Fruit fly (Drosophila melanogaster) whole organism, embryonic: ENCODE measurements around the gene CG15044.

Source experiments
- ATbp ChIP-seq: fragments of 200-800 bp; sonication (Bioruptor generic); optimal IDR thresholded peaks from 2 replicates; lab custom pipeline; 2017; ENCODE audit warnings: missing biosample characterization, mild to moderate bottlenecking, missing genetic modification characterization, missing genetic modification reagents
- CG10462 ChIP-seq: fragments of 200-800 bp; sonication (Bioruptor generic); optimal IDR thresholded peaks from 2 replicates; lab custom pipeline; 2016; ENCODE audit warnings: missing biosample characterization, missing genetic modification characterization
- CG11093 ChIP-seq: fragments of 200-800 bp; sonication (Bioruptor generic); IDR thresholded peaks from 3 replicates; pipeline ENCODE4 v1.3.6; 2022; ENCODE audit warnings: missing biosample characterization, missing genetic modification characterization
- CG11247 ChIP-seq: fragments of 200-800 bp; sonication (Bioruptor generic); IDR thresholded peaks from 2 replicates; pipeline ENCODE4 v1.3.6; 2022; ENCODE audit warnings: missing biosample characterization, missing genetic modification characterization
- CG12071 ChIP-seq: fragments of 200-800 bp; sonication (Bioruptor generic); optimal IDR thresholded peaks from 3 replicates; lab custom pipeline; 2018; ENCODE audit warnings: missing biosample characterization, mild to moderate bottlenecking, missing genetic modification characterization
- CG12219 ChIP-seq: fragments of 200-800 bp; sonication (Bioruptor generic); optimal IDR thresholded peaks from 3 replicates; lab custom pipeline; 2018; ENCODE audit warnings: missing biosample characterization, mild to moderate bottlenecking, missing genetic modification characterization
- CG12744 ChIP-seq: fragments of 200-800 bp; sonication (Bioruptor generic); optimal IDR thresholded peaks from 2 replicates; lab custom pipeline; 2016; ENCODE audit warnings: missing biosample characterization, missing genetic modification characterization
- CG2678 ChIP-seq: fragments of 200-800 bp; sonication (Bioruptor generic); optimal IDR thresholded peaks from 3 replicates; lab custom pipeline; 2019; ENCODE audit warnings: missing biosample characterization, mild to moderate bottlenecking, missing genetic modification characterization, moderate library complexity
- CG2889 ChIP-seq: fragments of 200-800 bp; sonication (Bioruptor generic); IDR thresholded peaks from 3 replicates; pipeline ENCODE4 v1.3.6; 2022; ENCODE audit warnings: missing biosample characterization, missing genetic modification characterization
- CG4360 ChIP-seq: fragments of 200-800 bp; sonication (Bioruptor generic); IDR thresholded peaks from 2 replicates; pipeline ENCODE4 v1.3.6; 2022; ENCODE audit warnings: missing biosample characterization, missing genetic modification characterization
- CG5245 ChIP-seq: fragments of 200-800 bp; sonication (Bioruptor generic); optimal IDR thresholded peaks from 3 replicates; lab custom pipeline; 2016; ENCODE audit warnings: missing biosample characterization, missing genetic modification characterization
- CG6175 ChIP-seq: fragments of 200-800 bp; sonication (Bioruptor generic); IDR thresholded peaks from 3 replicates; pipeline ENCODE4 v1.3.6; 2022; ENCODE audit warnings: missing biosample characterization, missing genetic modification characterization
- CG6254 ChIP-seq: fragments of 200-800 bp; sonication (Bioruptor generic); optimal IDR thresholded peaks from 3 replicates; lab custom pipeline; 2017; ENCODE audit warnings: mild to moderate bottlenecking, missing biosample characterization, missing genetic modification reagents, missing genetic modification characterization
- CG6791 ChIP-seq: fragments of 200-800 bp; sonication (Bioruptor generic); IDR thresholded peaks from 3 replicates; pipeline ENCODE4 v1.3.6; 2022; ENCODE audit warnings: missing biosample characterization, missing genetic modification characterization; ENCODE audit not compliant: partially characterized antibody
- CG6813 ChIP-seq: fragments of 200-800 bp; sonication (Bioruptor generic); optimal IDR thresholded peaks from 2 replicates; lab custom pipeline; 2017; ENCODE audit warnings: missing biosample characterization, missing genetic modification characterization, mild to moderate bottlenecking, moderate library complexity, missing genetic modification reagents
- D ChIP-seq, 2 experiments: fragments of 200-800 bp in 1 of 2; fragments of >200 bp in 1 of 2; sonication (Bioruptor generic) in 1 of 2; optimal IDR thresholded peaks; 2 replicates in 1 of 2; 3 replicates in 1 of 2; lab custom pipeline; 2017; ENCODE audit warnings: mild to moderate bottlenecking in 1 of 2, missing biosample characterization in 1 of 2, missing genetic modification characterization in 1 of 2, missing genetic modification reagents in 1 of 2
- Dbx ChIP-seq: fragments of 200-800 bp; sonication (Bioruptor generic); IDR thresholded peaks from 3 replicates; pipeline ENCODE4 v1.3.6; 2022; ENCODE audit warnings: missing biosample characterization, missing genetic modification characterization
- ERR ChIP-seq: fragments of 200-800 bp; sonication (Bioruptor generic); optimal IDR thresholded peaks from 2 replicates; lab custom pipeline; 2016; ENCODE audit warnings: missing biosample characterization, missing genetic modification characterization
- Fer3 ChIP-seq: fragments of 200-800 bp; sonication (Bioruptor generic); optimal IDR thresholded peaks from 2 replicates; lab custom pipeline; 2018; ENCODE audit warnings: missing biosample characterization, mild to moderate bottlenecking, missing genetic modification characterization, moderate library complexity
- Gsc ChIP-seq: fragments of 200-800 bp; sonication (Bioruptor generic); IDR thresholded peaks from 2 replicates; pipeline ENCODE4 v1.3.6; 2022; ENCODE audit warnings: missing biosample characterization, missing genetic modification characterization
- H2.0 ChIP-seq: fragments of 200-800 bp; sonication (Bioruptor generic); IDR thresholded peaks from 2 replicates; pipeline ENCODE4 v1.3.6; 2022; ENCODE audit warnings: missing biosample characterization, missing genetic modification characterization
- HmgZ ChIP-seq: fragments of 200-800 bp; sonication (Bioruptor generic); optimal IDR thresholded peaks from 2 replicates; lab custom pipeline; 2018; ENCODE audit warnings: missing biosample characterization, mild to moderate bottlenecking, missing genetic modification characterization
- Hr51 ChIP-seq, 2 experiments: fragments of 200-800 bp; sonication (Bioruptor generic); optimal IDR thresholded peaks; 2 replicates in 1 of 2; 3 replicates in 1 of 2; lab custom pipeline; 2016 to 2018; ENCODE audit warnings: missing biosample characterization in 2 of 2, missing genetic modification characterization in 2 of 2, mild to moderate bottlenecking in 1 of 2, moderate library complexity in 1 of 2
- Myb ChIP-seq: fragments of 200-800 bp; sonication (Bioruptor generic); optimal IDR thresholded peaks from 2 replicates; lab custom pipeline; 2016; ENCODE audit warnings: missing biosample characterization, missing genetic modification characterization
- YL-1 ChIP-seq: fragments of 200-800 bp; sonication (Bioruptor generic); optimal IDR thresholded peaks from 3 replicates; lab custom pipeline; 2017; ENCODE audit warnings: missing biosample characterization, mild to moderate bottlenecking, missing genetic modification characterization
- cg ChIP-seq: fragments of 200-800 bp; sonication (Bioruptor generic); optimal IDR thresholded peaks from 3 replicates; lab custom pipeline; 2019; ENCODE audit warnings: missing biosample characterization, mild to moderate bottlenecking, missing genetic modification characterization, moderate library complexity
- chm ChIP-seq: fragments of 200-800 bp; sonication (Bioruptor generic); IDR thresholded peaks from 2 replicates; pipeline ENCODE4 v1.3.6; 2022; ENCODE audit warnings: missing biosample characterization, missing genetic modification characterization
- dmrt99B ChIP-seq: fragments of 200-800 bp; sonication (Bioruptor generic); optimal IDR thresholded peaks from 2 replicates; lab custom pipeline; 2018; ENCODE audit warnings: missing biosample characterization, mild to moderate bottlenecking, missing genetic modification characterization, moderate library complexity
- dysf ChIP-seq: fragments of 200-800 bp; sonication (Bioruptor generic); IDR thresholded peaks from 3 replicates; pipeline ENCODE4 v1.3.6; 2022; ENCODE audit warnings: missing biosample characterization, missing genetic modification characterization
- fd3F ChIP-seq: fragments of 200-800 bp; sonication (Bioruptor generic); optimal IDR thresholded peaks from 2 replicates; lab custom pipeline; 2018; ENCODE audit warnings: missing biosample characterization, mild to moderate bottlenecking, missing genetic modification characterization, moderate library complexity
- gcm2 ChIP-seq: fragments of 200-800 bp; sonication (Bioruptor generic); optimal IDR thresholded peaks from 2 replicates; lab custom pipeline; 2016; ENCODE audit warnings: missing biosample characterization, missing genetic modification characterization
- gem ChIP-seq: fragments of 200-800 bp; sonication (Bioruptor generic); optimal IDR thresholded peaks from 2 replicates; lab custom pipeline; 2019; ENCODE audit warnings: missing biosample characterization, mild to moderate bottlenecking, missing genetic modification characterization, moderate library complexity
- ham ChIP-seq: fragments of 200-800 bp; sonication (Bioruptor generic); IDR thresholded peaks from 2 replicates; pipeline ENCODE4 v1.3.6; 2022; ENCODE audit warnings: missing biosample characterization, missing genetic modification characterization
- hb ChIP-seq: fragments of 200-800 bp; sonication (Bioruptor generic); IDR thresholded peaks from 3 replicates; pipeline ENCODE4 v1.3.6; 2022; ENCODE audit warnings: missing biosample characterization, missing genetic modification characterization; ENCODE audit not compliant: partially characterized antibody
- hkb ChIP-seq, 2 experiments: fragments of 200-800 bp in 1 of 2; fragments of >200 bp in 1 of 2; sonication (Bioruptor generic) in 1 of 2; IDR thresholded peaks in 1 of 2; optimal IDR thresholded peaks in 1 of 2; 2 replicates each; pipeline versions ENCODE4 v1.3.6 to Lab custom; 2017 to 2022; ENCODE audit warnings: missing biosample characterization in 1 of 2, missing genetic modification characterization in 1 of 2
- knrl ChIP-seq: fragments of 200-800 bp; sonication (Bioruptor generic); IDR thresholded peaks from 3 replicates; pipeline ENCODE4 v1.3.6; 2022; ENCODE audit warnings: missing biosample characterization, missing genetic modification characterization; ENCODE audit not compliant: partially characterized antibody
- lab ChIP-seq: fragments of 200-800 bp; sonication (Bioruptor generic); optimal IDR thresholded peaks from 3 replicates; lab custom pipeline; 2017; ENCODE audit warnings: missing biosample characterization, missing genetic modification characterization, mild to moderate bottlenecking, moderate library complexity, missing genetic modification reagents
- lola ChIP-seq, 3 experiments: fragments of >200 bp in 2 of 3; fragments of 200-800 bp in 1 of 3; sonication (Bioruptor generic) in 1 of 3; optimal IDR thresholded peaks; 2 replicates each; lab custom pipeline; 2017 to 2019; ENCODE audit warnings: missing biosample characterization in 3 of 3, missing genetic modification characterization in 3 of 3, mild to moderate bottlenecking in 1 of 3, moderate library complexity in 1 of 3
- pb ChIP-seq: fragments of 200-800 bp; sonication (Bioruptor generic); optimal IDR thresholded peaks from 3 replicates; lab custom pipeline; 2016; ENCODE audit warnings: missing biosample characterization, missing genetic modification characterization
- pho ChIP-seq: fragments of 200-800 bp; sonication (Bioruptor generic); optimal IDR thresholded peaks from 2 replicates; lab custom pipeline; 2016; ENCODE audit warnings: missing biosample characterization, missing genetic modification characterization
- pzg ChIP-seq: fragments of 200-800 bp; sonication (Bioruptor generic); optimal IDR thresholded peaks from 3 replicates; lab custom pipeline; 2018; ENCODE audit warnings: missing biosample characterization, mild to moderate bottlenecking, missing genetic modification characterization, moderate library complexity
- sens ChIP-seq: fragments of 200-800 bp; sonication (Bioruptor generic); peaks from one replicate; lab custom pipeline; 2016; ENCODE audit warnings: missing biosample characterization, missing genetic modification characterization
- stwl ChIP-seq: fragments of 200-800 bp; sonication (Bioruptor generic); optimal IDR thresholded peaks from 3 replicates; lab custom pipeline; 2018; ENCODE audit warnings: missing biosample characterization, mild to moderate bottlenecking, missing genetic modification characterization, moderate library complexity
- tgo ChIP-seq: fragments of 200-800 bp; sonication (Bioruptor generic); IDR thresholded peaks from 3 replicates; pipeline ENCODE4 v1.3.6; 2022; ENCODE audit warnings: missing biosample characterization, missing genetic modification characterization
- tin ChIP-seq: fragments of 200-800 bp; sonication (Bioruptor generic); optimal IDR thresholded peaks from 3 replicates; lab custom pipeline; 2016; ENCODE audit warnings: missing biosample characterization, missing genetic modification characterization
- trh ChIP-seq: fragments of 200-800 bp; sonication (Bioruptor generic); optimal IDR thresholded peaks from 2 replicates; lab custom pipeline; 2016; ENCODE audit warnings: missing biosample characterization, missing genetic modification characterization
- yki ChIP-seq: fragments of >200 bp; optimal IDR thresholded peaks from 3 replicates; lab custom pipeline; 2018

The CG15044 gene

DNA sequence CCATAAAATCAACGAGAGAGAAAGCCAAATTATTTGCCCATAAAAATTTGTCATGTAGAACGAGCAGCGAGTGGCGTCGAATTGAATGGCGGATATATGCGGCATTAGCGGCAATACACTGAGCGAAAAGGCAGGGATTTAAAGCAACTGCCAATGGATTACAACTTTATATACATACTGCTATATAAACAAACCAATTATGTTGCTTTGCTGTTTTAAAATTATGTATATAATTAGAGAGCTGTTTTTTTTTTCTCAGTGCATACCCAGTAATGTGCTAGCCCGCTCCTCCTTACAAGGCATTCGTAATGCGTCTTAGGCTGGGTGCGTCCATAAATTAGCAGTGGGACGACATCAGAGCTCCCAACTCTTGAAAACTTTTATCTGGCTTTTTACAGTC lies 23.9 kb downstream of the CG15044 start (continued):
- TF ChIP-seq CG6813 (GFP tag; lab: Kevin White, UChicago) (no peak), gem (tag; lab: Kevin White, UChicago) (peak; percentile 36), hkb (optimal IDR thresholded peaks at IDR 0.05; lab: Kevin White, UChicago) (no peak), hkb (GFP tag; IDR thresholded peaks at IDR 0.05; lab: Robert Waterston, UW) (peak; percentile 60), CG6175 (GFP tag; lab: Robert Waterston, UW) (no peak), CG4360 (no peak), CG6791 (GFP tag; lab: Robert Waterston, UW) (no peak), HmgZ (tag; lab: Kevin White, UChicago) (peak; percentile 12), Myb (GFP tag; lab: Kevin White, UChicago) (no peak), yki (lab: Kevin White, UChicago) (no peak), lola (GFP tag; optimal IDR thresholded peaks at IDR 0.05; lab: Kevin White, UChicago) (no peak), knrl (GFP tag; lab: Robert Waterston, UW) (no peak), cg (GFP tag; lab: Kevin White, UChicago) (no peak), ATbp (GFP tag; lab: Kevin White, UChicago) (no peak), CG10462 (GFP tag; lab: Kevin White, UChicago) (no peak), CG11247 (GFP tag; lab: Robert Waterston, UW) (no peak), tgo (GFP tag; lab: Robert Waterston, UW) (no peak), ham (GFP tag; lab: Robert Waterston, UW) (no peak)

DNA sequence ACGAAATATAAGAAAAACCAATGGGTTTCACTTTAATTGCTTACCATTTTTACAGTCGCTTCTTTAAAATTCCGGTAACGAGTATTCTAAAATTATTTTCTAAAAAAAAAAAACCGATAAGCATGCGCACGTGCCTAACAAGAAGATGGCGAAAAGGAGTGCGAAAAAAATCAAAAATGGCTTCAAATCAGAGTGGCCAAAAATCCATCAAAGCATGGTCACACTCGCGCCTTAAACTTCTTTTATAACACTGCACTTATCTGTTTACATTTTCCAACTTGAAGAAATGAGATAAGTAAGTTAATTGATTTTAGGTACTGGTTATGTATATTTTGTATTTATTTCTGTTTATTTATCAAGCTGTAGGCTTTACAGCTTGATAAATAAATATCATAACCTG lies 31.5 kb downstream of the CG15044 start, which contains the start of gene CG43843:
TSS of gene CG43843 (minus strand) at position 101 of the 400 bp plus-strand sequence.
- peak; percentile 37 for TF ChIP-seq sens
- peak; percentile 19 for TF ChIP-seq stwl (tag; lab: Kevin White, UChicago)
- no peak for TF ChIP-seq pzg (GFP tag; lab: Kevin White, UChicago)

DNA sequence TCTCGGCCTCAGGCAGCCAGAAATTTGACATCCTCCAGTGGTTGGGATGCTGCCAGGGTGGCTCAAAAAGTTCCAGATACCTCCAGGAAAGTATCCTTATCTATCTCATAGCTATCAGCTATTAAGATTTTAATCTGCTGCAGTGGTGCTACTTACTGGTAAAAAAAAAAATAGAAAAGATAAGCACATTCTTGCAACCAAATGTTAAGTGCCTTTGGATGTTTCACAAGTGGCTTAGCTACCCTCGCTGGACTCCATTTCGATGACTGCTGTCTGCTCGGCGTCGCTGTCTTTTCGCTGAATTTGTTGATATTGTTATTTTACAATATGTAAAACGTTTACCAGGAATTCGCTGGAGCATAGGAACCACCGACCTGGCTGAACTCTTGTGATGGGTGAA lies 39.1 kb downstream of the CG15044 start:
- no peak for TF ChIP-seq chm
- TF ChIP-seq ERR (GFP tag; lab: Kevin White, UChicago), result no peak
- no peak for TF ChIP-seq CG12071
- no peak for TF ChIP-seq YL-1 (GFP tag; lab: Kevin White, UChicago)
- peak; percentile 1 for TF ChIP-seq lab
- no peak for TF ChIP-seq dysf (GFP tag; lab: Robert Waterston, UW)
- TF ChIP-seq HmgZ (tag; lab: Kevin White, UChicago), result no peak
- TF ChIP-seq Hr51 (GFP tag; optimal IDR thresholded peaks at IDR 0.05; lab: Kevin White, UChicago), result no peak
- TF ChIP-seq CG5245 (GFP tag; lab: Kevin White, UChicago), result no peak
- no peak for TF ChIP-seq ATbp (GFP tag; lab: Kevin White, UChicago)
- no peak for TF ChIP-seq gcm2 (GFP tag; lab: Kevin White, UChicago)
- TF ChIP-seq CG6254 (GFP tag; lab: Kevin White, UChicago), result no peak
- TF ChIP-seq CG12744, result no peak
- TF ChIP-seq trh (GFP tag; lab: Kevin White, UChicago), result no peak
- TF ChIP-seq CG2678 (tag; lab: Kevin White, UChicago), result peak; percentile 6
- TF ChIP-seq D (optimal IDR thresholded peaks at IDR 0.05; lab: Kevin White, UChicago), result no peak
- TF ChIP-seq D (GFP tag; optimal IDR thresholded peaks at IDR 0.05; lab: Kevin White, UChicago), result no peak
- TF ChIP-seq tin, result no peak
- TF ChIP-seq fd3F (GFP tag; lab: Kevin White, UChicago), result no peak
- no peak for TF ChIP-seq CG6791 (GFP tag; lab: Robert Waterston, UW)
- TF ChIP-seq dmrt99B (tag; lab: Kevin White, UChicago), result peak; percentile 1
- TF ChIP-seq CG11093 (GFP tag; lab: Robert Waterston, UW), result no peak
- no peak for TF ChIP-seq CG12219 (GFP tag; lab: Kevin White, UChicago)
- no peak for TF ChIP-seq H2.0 (GFP tag; lab: Robert Waterston, UW)
- no peak for TF ChIP-seq CG2889 (GFP tag; lab: Robert Waterston, UW)
- TF ChIP-seq pho (GFP tag; lab: Kevin White, UChicago), result no peak
- TF ChIP-seq Dbx (GFP tag; lab: Robert Waterston, UW), result peak; percentile 39; the same call in 1 of the 3 replicates
- no peak for TF ChIP-seq Fer3
- TF ChIP-seq Gsc, result no peak
- TF ChIP-seq hb (GFP tag; lab: Robert Waterston, UW), result no peak
- no peak for TF ChIP-seq pb
